Worm (Caenorhabditis elegans) whole organism, young adult: Measurements from ENCODE around the gene srxa-6.

Experiments used
- B0035.1 ChIP-seq: sonication (generic microtip); optimal IDR thresholded peaks from 2 replicates; lab custom pipeline; 2016; ENCODE audit warnings: missing genetic modification characterization, mild to moderate bottlenecking, missing compliant biosample characterization, missing genotype, missing genetic modification reagents
- B0261.1 ChIP-seq: sonication (generic microtip); optimal IDR thresholded peaks from 2 replicates; lab custom pipeline; 2016; ENCODE audit warnings: mild to moderate bottlenecking, missing genetic modification characterization, moderate library complexity, missing compliant biosample characterization
- B0336.3 ChIP-seq: fragments of 200-800 bp; sonication (Bioruptor generic); IDR thresholded peaks from 2 replicates; pipeline ENCODE4 v1.3.6; 2022; ENCODE audit warnings: missing genetic modification characterization, missing compliant biosample characterization
- D2030.7 ChIP-seq: fragments of 200-800 bp; sonication (Bioruptor generic); IDR thresholded peaks from 2 replicates; pipeline ENCODE4 v1.3.6; 2022; ENCODE audit warnings: missing genetic modification reagents, missing genetic modification characterization, missing compliant biosample characterization
- F23B12.7 ChIP-seq: sonication (generic microtip); optimal IDR thresholded peaks from 2 replicates; lab custom pipeline; 2017; ENCODE audit warnings: missing genetic modification characterization, mild to moderate bottlenecking, missing compliant biosample characterization, antibody characterized with exemption, moderate library complexity; ENCODE audit not compliant: insufficient read depth
- F37B4.10 ChIP-seq: fragments of 200-800 bp; sonication (Bioruptor generic); IDR thresholded peaks from 2 replicates; pipeline ENCODE4 v1.3.6; 2022; ENCODE audit warnings: missing genetic modification characterization, missing compliant biosample characterization
- F49E8.2 ChIP-seq: sonication (generic microtip); optimal IDR thresholded peaks from 3 replicates; lab custom pipeline; 2017; ENCODE audit warnings: missing genetic modification characterization, mild to moderate bottlenecking, missing compliant biosample characterization, antibody characterized with exemption, moderate library complexity; ENCODE audit not compliant: insufficient read depth
- F55B11.4 ChIP-seq: sonication (generic microtip); optimal IDR thresholded peaks from 2 replicates; lab custom pipeline; 2016; ENCODE audit warnings: missing compliant biosample characterization, missing genetic modification characterization, borderline replicate concordance; ENCODE audit not compliant: insufficient read depth
- F57A8.1 ChIP-seq: fragments of 200-800 bp; sonication (Bioruptor generic); optimal IDR thresholded peaks from 2 replicates; lab custom pipeline; 2018; ENCODE audit warnings: mild to moderate bottlenecking, missing genetic modification characterization, moderate library complexity, missing compliant biosample characterization
- T07F8.4 ChIP-seq: sonication (generic microtip); optimal IDR thresholded peaks from 2 replicates; lab custom pipeline; 2016; ENCODE audit warnings: mild to moderate bottlenecking, missing genetic modification characterization, moderate library complexity, missing compliant biosample characterization
- Y53F4B.3 ChIP-seq: fragments of 200-800 bp; sonication (Bioruptor generic); IDR thresholded peaks from 2 replicates; pipeline ENCODE4 v1.3.6; 2022; ENCODE audit warnings: missing genetic modification reagents, missing genetic modification characterization, missing compliant biosample characterization
- Y53G8AR.9 ChIP-seq: fragments of 200-800 bp; sonication (Bioruptor generic); conservative IDR thresholded peaks from 2 replicates; pipeline ENCODE4 v1.3.6; 2022; ENCODE audit warnings: missing genetic modification reagents, missing genetic modification characterization, missing compliant biosample characterization
- Y67H2A.10 ChIP-seq: fragments of 200-800 bp; sonication (Bioruptor generic); conservative IDR thresholded peaks from 2 replicates; pipeline ENCODE4 v1.3.6; 2022; ENCODE audit warnings: missing genetic modification reagents, missing genetic modification characterization, missing compliant biosample characterization
- ama-1 ChIP-seq, 3 experiments: fragments of 150-350 bp in 1 of 3; sonication (generic microtip) in 2 of 3; optimal IDR thresholded peaks; 2 replicates each; lab custom pipeline; 2014 to 2018; ENCODE audit warnings: missing biosample characterization in 2 of 3, missing genetic modification characterization in 2 of 3, missing genetic modification reagents in 2 of 3
- aptf-2 ChIP-seq: fragments of 200-800 bp; sonication (Bioruptor generic); conservative IDR thresholded peaks from 2 replicates; pipeline ENCODE4 v1.3.6; 2022; ENCODE audit warnings: missing genetic modification reagents, missing genetic modification characterization, missing compliant biosample characterization
- aptf-3 ChIP-seq: fragments of 200-800 bp; sonication (Bioruptor generic); IDR thresholded peaks from 2 replicates; pipeline ENCODE4 v1.3.6; 2022; ENCODE audit warnings: missing genetic modification characterization, missing compliant biosample characterization
- atf-7 ChIP-seq: sonication (generic microtip); optimal IDR thresholded peaks from 2 replicates; lab custom pipeline; 2017; ENCODE audit warnings: mild to moderate bottlenecking, missing genetic modification characterization, missing compliant biosample characterization
- attf-3 ChIP-seq: fragments of 200-800 bp; sonication (Bioruptor generic); conservative IDR thresholded peaks from 2 replicates; pipeline ENCODE4 v1.3.6; 2022; ENCODE audit warnings: missing genetic modification reagents, missing genetic modification characterization, missing compliant biosample characterization
- attf-6 ChIP-seq: fragments of 200-800 bp; sonication (Bioruptor generic); IDR thresholded peaks from 2 replicates; pipeline ENCODE4 v1.3.6; 2022; ENCODE audit warnings: missing genetic modification reagents, missing genetic modification characterization, missing compliant biosample characterization
- ccch-3 ChIP-seq: fragments of 200-800 bp; sonication (Bioruptor generic); optimal IDR thresholded peaks from 2 replicates; lab custom pipeline; 2018; ENCODE audit warnings: mild to moderate bottlenecking, missing genetic modification characterization, missing compliant biosample characterization
- ceh-91 ChIP-seq: fragments of 200-800 bp; sonication (Bioruptor generic); IDR thresholded peaks from 2 replicates; pipeline ENCODE4 v1.3.6; 2022; ENCODE audit warnings: missing genetic modification reagents, missing genetic modification characterization, missing compliant biosample characterization
- chd-7 ChIP-seq: sonication (generic microtip); optimal IDR thresholded peaks from 2 replicates; lab custom pipeline; 2016; ENCODE audit warnings: mild to moderate bottlenecking, missing genetic modification characterization, moderate library complexity, missing compliant biosample characterization
- dpl-1 ChIP-seq: fragments of 150-350 bp; optimal IDR thresholded peaks from 2 replicates; lab custom pipeline; 2014; ENCODE audit warnings: missing biosample characterization, missing genetic modification reagents, missing genetic modification characterization
- egl-44 ChIP-seq: fragments of 200-800 bp; sonication (Bioruptor generic); IDR thresholded peaks from 2 replicates; pipeline ENCODE4 v1.3.6; 2022; ENCODE audit warnings: missing genetic modification reagents, missing genetic modification characterization, missing compliant biosample characterization
- egrh-3 ChIP-seq: fragments of 200-800 bp; sonication (Bioruptor generic); IDR thresholded peaks from 2 replicates; pipeline ENCODE4 v1.3.6; 2022; ENCODE audit warnings: missing genetic modification reagents, missing genetic modification characterization, missing compliant biosample characterization
- hlh-12 ChIP-seq: sonication (generic microtip); optimal IDR thresholded peaks from 2 replicates; lab custom pipeline; 2016; ENCODE audit warnings: missing genetic modification characterization, missing compliant biosample characterization
- hmg-1.2 ChIP-seq: fragments of 200-800 bp; sonication (Bioruptor generic); IDR thresholded peaks from 2 replicates; pipeline ENCODE4 v1.3.6; 2022; ENCODE audit warnings: missing genetic modification reagents, missing genetic modification characterization, missing compliant biosample characterization
- hmg-20 ChIP-seq: fragments of 200-800 bp; sonication (Bioruptor generic); IDR thresholded peaks from 2 replicates; pipeline ENCODE4 v1.3.6; 2022; ENCODE audit warnings: missing genetic modification reagents, missing genetic modification characterization, missing compliant biosample characterization
- let-526 ChIP-seq: fragments of 200-800 bp; sonication (Bioruptor generic); IDR thresholded peaks from 2 replicates; pipeline ENCODE4 v1.3.6; 2022; ENCODE audit warnings: missing genetic modification reagents, missing genetic modification characterization, missing compliant biosample characterization
- lin-26 ChIP-seq: fragments of 200-800 bp; sonication (Bioruptor generic); IDR thresholded peaks from 2 replicates; pipeline ENCODE4 v1.3.6; 2022; ENCODE audit warnings: missing genetic modification reagents, missing genetic modification characterization, missing compliant biosample characterization
- lin-35 ChIP-seq, 3 experiments: fragments of 150-350 bp in 2 of 3; sonication (generic microtip) in 1 of 3; optimal IDR thresholded peaks; 2 replicates each; lab custom pipeline; 2014 to 2018; ENCODE audit warnings: missing biosample characterization in 3 of 3, missing genetic modification characterization in 3 of 3, missing genetic modification reagents in 3 of 3
- lir-1 ChIP-seq: fragments of 200-800 bp; sonication (Bioruptor generic); conservative IDR thresholded peaks from 2 replicates; pipeline ENCODE4 v1.3.6; 2022; ENCODE audit warnings: missing genetic modification reagents, missing genetic modification characterization, missing compliant biosample characterization
- lsy-27 ChIP-seq: sonication (generic microtip); optimal IDR thresholded peaks from 2 replicates; lab custom pipeline; 2017; ENCODE audit warnings: missing genetic modification characterization, mild to moderate bottlenecking, missing compliant biosample characterization, antibody characterized with exemption, missing genotype, borderline replicate concordance; ENCODE audit not compliant: insufficient read depth
- madf-3 ChIP-seq: fragments of 200-800 bp; sonication (Bioruptor generic); IDR thresholded peaks from 2 replicates; pipeline ENCODE4 v1.3.6; 2022; ENCODE audit warnings: missing genetic modification reagents, missing genetic modification characterization, missing compliant biosample characterization
- mes-4 ChIP-seq: sonication (generic microtip); optimal IDR thresholded peaks from 2 replicates; lab custom pipeline; 2016; ENCODE audit warnings: missing genotype, missing genetic modification characterization, missing compliant biosample characterization
- nfya-2 ChIP-seq: fragments of 200-800 bp; sonication (Bioruptor generic); IDR thresholded peaks from 2 replicates; pipeline ENCODE4 v1.3.6; 2022; ENCODE audit warnings: missing genetic modification reagents, missing genetic modification characterization, missing compliant biosample characterization
- nfyb-1 ChIP-seq: fragments of 200-800 bp; sonication (Bioruptor generic); IDR thresholded peaks from 2 replicates; pipeline ENCODE4 v1.3.6; 2022; ENCODE audit warnings: missing genetic modification reagents, missing genetic modification characterization, missing compliant biosample characterization
- nhr-120 ChIP-seq: fragments of 200-800 bp; sonication (Bioruptor generic); IDR thresholded peaks from 2 replicates; pipeline ENCODE4 v1.3.6; 2022; ENCODE audit warnings: missing genetic modification characterization, missing compliant biosample characterization
- snpc-1.1 ChIP-seq: sonication (generic microtip); optimal IDR thresholded peaks from 2 replicates; lab custom pipeline; 2017; ENCODE audit warnings: missing genetic modification characterization, mild to moderate bottlenecking, missing compliant biosample characterization, antibody characterized with exemption, moderate library complexity, missing genotype, missing genetic modification reagents; ENCODE audit not compliant: insufficient read depth
- snpc-1.3 ChIP-seq: sonication (generic microtip); optimal IDR thresholded peaks from 2 replicates; lab custom pipeline; 2017; ENCODE audit warnings: missing genetic modification characterization, mild to moderate bottlenecking, missing compliant biosample characterization, antibody characterized with exemption, moderate library complexity, missing genotype, missing genetic modification reagents; ENCODE audit not compliant: insufficient read depth
- somi-1 ChIP-seq: fragments of 200-800 bp; sonication (Bioruptor generic); optimal IDR thresholded peaks from 2 replicates; lab custom pipeline; 2018; ENCODE audit warnings: mild to moderate bottlenecking, missing genetic modification characterization, missing compliant biosample characterization
- tbp1 ChIP-seq: fragments of 200-800 bp; sonication (Bioruptor generic); optimal IDR thresholded peaks from 2 replicates; lab custom pipeline; 2018; ENCODE audit warnings: mild to moderate bottlenecking, missing genetic modification characterization, missing compliant biosample characterization
- unc-130 ChIP-seq: sonication (generic microtip); optimal IDR thresholded peaks from 2 replicates; lab custom pipeline; 2016; ENCODE audit warnings: missing genetic modification reagents, missing genetic modification characterization, missing compliant biosample characterization
- unc-62 ChIP-seq: fragments of 150-350 bp; optimal IDR thresholded peaks from 2 replicates; lab custom pipeline; 2014; ENCODE audit warnings: missing biosample characterization, missing genetic modification reagents, missing genetic modification characterization
- ztf-18 ChIP-seq: sonication (generic microtip); optimal IDR thresholded peaks from 2 replicates; lab custom pipeline; 2016; ENCODE audit warnings: missing genotype, mild to moderate bottlenecking, missing genetic modification characterization, missing compliant biosample characterization
- ztf-26 ChIP-seq: sonication (generic microtip); optimal IDR thresholded peaks from 2 replicates; lab custom pipeline; 2017; ENCODE audit warnings: missing genetic modification characterization, missing compliant biosample characterization
- ztf-28 ChIP-seq: fragments of 200-800 bp; sonication (Bioruptor generic); IDR thresholded peaks from 2 replicates; pipeline ENCODE4 v1.3.6; 2022; ENCODE audit warnings: missing genetic modification reagents, missing genetic modification characterization, missing compliant biosample characterization

The srxa-6 gene

DNA sequence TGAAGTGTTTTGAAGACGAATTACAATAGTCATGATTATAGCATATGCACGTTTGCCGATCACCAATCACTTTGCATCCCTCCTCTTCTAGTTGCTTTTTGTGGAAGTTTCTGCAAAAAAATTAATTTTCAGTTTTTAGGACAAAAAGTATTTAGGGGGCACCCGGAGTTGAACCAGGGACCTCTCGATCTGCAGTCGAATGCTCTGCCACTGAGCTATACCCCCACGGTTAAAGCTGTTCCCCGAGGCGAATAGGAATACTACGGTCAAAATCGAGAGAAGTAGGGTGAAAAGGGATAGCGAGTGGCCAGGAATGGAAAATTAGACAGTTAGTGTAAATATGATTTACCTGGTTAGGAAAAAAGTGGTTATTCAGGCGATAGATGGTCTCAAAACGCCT, 40.8 kb upstream of the srxa-6 start (continued):
- peak; percentile 84 for TF ChIP-seq D2030.7 (GFP tag; lab: Robert Waterston, UW)
- no peak for TF ChIP-seq nfya-2 (GFP tag; lab: Robert Waterston, UW)
- TF ChIP-seq Y53F4B.3 = no peak
- peak in 1 of 3 experiments; percentile 19 for TF ChIP-seq lin-35 (GFP tag; optimal IDR thresholded peaks at IDR 0.05; lab: Kevin White, UChicago)
- TF ChIP-seq nhr-120 (GFP tag; lab: Robert Waterston, UW) = 0 out of 2 replicates have a peak, but pooled peaks have one; percentile 36
- TF ChIP-seq unc-130 (GFP tag; lab: Kevin White, UChicago) = no peak
- TF ChIP-seq ztf-18 (tag; lab: Kevin White, UChicago) = peak; percentile 67
- TF ChIP-seq ccch-3 (GFP tag; lab: Kevin White, UChicago) = peak; percentile 45
- peak; percentile 46 for TF ChIP-seq snpc-1.3 (tag; lab: Kevin White, UChicago)
- peak; percentile 65; the same call in 1 of the 2 replicates for TF ChIP-seq egl-44 (GFP tag; lab: Robert Waterston, UW)
- no peak for TF ChIP-seq lsy-27 (tag; lab: Kevin White, UChicago)
- TF ChIP-seq nfyb-1 (GFP tag; lab: Robert Waterston, UW) = peak; percentile 84
- TF ChIP-seq lin-26 = peak; percentile 95
- no peak for TF ChIP-seq aptf-2
- TF ChIP-seq ztf-26 (tag; lab: Kevin White, UChicago) = peak; percentile 36
- peak; percentile 63 for TF ChIP-seq lir-1 (GFP tag; lab: Robert Waterston, UW)
- TF ChIP-seq hmg-20 (GFP tag; lab: Robert Waterston, UW) = peak; percentile 19; the same call in 1 of the 2 replicates
- no peak for TF ChIP-seq F55B11.4
- peak; percentile 82 for TF ChIP-seq B0261.1
- no peak for TF ChIP-seq ceh-91 (GFP tag; lab: Robert Waterston, UW)
- peak; percentile 7 for TF ChIP-seq F49E8.2
- TF ChIP-seq ama-1 (optimal IDR thresholded peaks at IDR 0.05; lab: Kevin White, UChicago) = no peak
- peak; percentile 18 to 75 for TF ChIP-seq ama-1 (GFP tag; optimal IDR thresholded peaks at IDR 0.05; lab: Kevin White, UChicago)
- 0 out of 2 replicates have a peak, but pooled peaks have one; percentile 40 for TF ChIP-seq madf-3 (GFP tag; lab: Robert Waterston, UW)
- 0 out of 2 replicates have a peak, but pooled peaks have one; percentile 18 for TF ChIP-seq attf-6 (GFP tag; lab: Robert Waterston, UW)
- peak; percentile 50 for TF ChIP-seq snpc-1.1 (tag; lab: Kevin White, UChicago)
- peak; percentile 80 for TF ChIP-seq somi-1 (GFP tag; lab: Kevin White, UChicago)
- peak; percentile 41; the same call in 1 of the 2 replicates for TF ChIP-seq egrh-3
- TF ChIP-seq mes-4 = no peak
- peak; percentile 52 for TF ChIP-seq chd-7 (tag; lab: Kevin White, UChicago)
- TF ChIP-seq atf-7 = peak; percentile 3
- peak; percentile 66 for TF ChIP-seq hmg-1.2
- TF ChIP-seq Y53G8AR.9 (GFP tag; lab: Robert Waterston, UW) = peak; percentile 75; the same call in 1 of the 2 replicates
- TF ChIP-seq attf-3 = peak; percentile 46; the same call in 1 of the 2 replicates
- no peak for TF ChIP-seq Y67H2A.10
- 0 out of 2 replicates have a peak, but pooled peaks have one; percentile 47 for TF ChIP-seq B0336.3 (GFP tag; lab: Robert Waterston, UW)
- TF ChIP-seq tbp1 = peak; percentile 94
- peak; percentile 49 for TF ChIP-seq T07F8.4 (tag; lab: Kevin White, UChicago)
- TF ChIP-seq hlh-12 (tag; lab: Kevin White, UChicago) = peak; percentile 33
- TF ChIP-seq dpl-1 (GFP tag; lab: Kevin White, UChicago) = no peak
- TF ChIP-seq F37B4.10 (GFP tag; lab: Robert Waterston, UW) = no peak
- TF ChIP-seq let-526 (GFP tag; lab: Robert Waterston, UW) = no peak
- TF ChIP-seq B0035.1 (tag; lab: Kevin White, UChicago) = peak; percentile 8
- 0 out of 2 replicates have a peak, but pooled peaks have one; percentile 24 for TF ChIP-seq ztf-28 (GFP tag; lab: Robert Waterston, UW)
- TF ChIP-seq aptf-3 (GFP tag; lab: Robert Waterston, UW) = no peak
- no peak for TF ChIP-seq unc-62 (GFP tag; lab: Kevin White, UChicago)
- TF ChIP-seq F23B12.7 (tag; lab: Kevin White, UChicago) = peak; percentile 33
- peak; percentile 7 for TF ChIP-seq F57A8.1 (GFP tag; lab: Kevin White, UChicago)
